Worm (Caenorhabditis elegans) whole organism, L4/young adult: ENCODE results near the gene C25H3.17.

Source experiments
- W03F9.2 ChIP-seq: fragments of 150-350 bp; optimal IDR thresholded peaks from 2 replicates; lab custom pipeline; 2014; ENCODE audit warnings: missing biosample characterization, missing genetic modification characterization
- dao-5 ChIP-seq: sonication (generic microtip); optimal IDR thresholded peaks from 2 replicates; lab custom pipeline; 2016; ENCODE audit warnings: missing genotype, missing genetic modification characterization, moderate library complexity, missing compliant biosample characterization
- him-1 ChIP-seq: sonication (generic microtip); optimal IDR thresholded peaks from 2 replicates; lab custom pipeline; 2016; ENCODE audit warnings: missing genotype, missing genetic modification reagents, missing genetic modification characterization, missing compliant biosample characterization

- TF ChIP-seq W03F9.2 (tag; lab: Kevin White, UChicago) (no peak), dao-5 (tag; lab: Kevin White, UChicago) (no peak), him-1 (tag; lab: Kevin White, UChicago) (no peak)
These were observed 42.6 kb upstream of the C25H3.17 start for ce11 chrII:5712126-5712525.
